Worm (Caenorhabditis elegans) whole organism, L4/young adult: ENCODE data around the gene fis-2.
"Not testable (repeated sequence)": the region's sequence is repeated elsewhere in the genome, so short reads cannot be mapped to it uniquely, and the experiment has no call there.

Source experiments
- dao-5 ChIP-seq: sonication (generic microtip); optimal IDR thresholded peaks from 2 replicates; lab custom pipeline; 2016; ENCODE audit warnings: missing genotype, missing genetic modification characterization, moderate library complexity, missing compliant biosample characterization
- him-1 ChIP-seq: sonication (generic microtip); optimal IDR thresholded peaks from 2 replicates; lab custom pipeline; 2016; ENCODE audit warnings: missing genotype, missing genetic modification reagents, missing genetic modification characterization, missing compliant biosample characterization

DNA sequence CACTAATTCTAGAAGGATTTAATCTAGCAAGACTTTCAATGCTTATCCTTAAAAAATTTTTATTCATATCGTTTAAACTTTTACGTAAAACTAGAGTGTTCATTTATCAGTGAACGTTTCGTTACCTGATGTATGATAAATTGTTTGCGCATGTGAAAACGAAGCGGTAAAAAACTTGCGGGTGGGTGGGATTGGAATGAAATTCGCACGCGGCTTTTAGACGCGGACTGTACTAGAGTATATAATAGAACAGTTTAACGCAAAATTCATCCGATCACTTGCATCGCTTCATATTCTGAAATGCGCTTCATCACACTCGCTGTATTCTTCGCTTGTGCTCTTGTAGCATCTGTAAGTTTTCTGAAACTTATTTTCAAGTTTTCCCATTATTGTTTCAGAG is 36.8 kb upstream of the fis-2 start, which contains the start of gene abu-9:
- TF ChIP-seq him-1, dao-5 (tag; lab: Kevin White, UChicago): not testable (repeated sequence)
